Worm (Caenorhabditis elegans) whole organism, L4/young adult: ENCODE data around the gene F26G1.5.

Experiments
- W03F9.2 ChIP-seq: fragments of 150-350 bp; optimal IDR thresholded peaks from 2 replicates; lab custom pipeline; 2014; ENCODE audit warnings: missing biosample characterization, missing genetic modification characterization
- dao-5 ChIP-seq: sonication (generic microtip); optimal IDR thresholded peaks from 2 replicates; lab custom pipeline; 2016; ENCODE audit warnings: missing genotype, missing genetic modification characterization, moderate library complexity, missing compliant biosample characterization
- him-1 ChIP-seq: sonication (generic microtip); optimal IDR thresholded peaks from 2 replicates; lab custom pipeline; 2016; ENCODE audit warnings: missing genotype, missing genetic modification reagents, missing genetic modification characterization, missing compliant biosample characterization

DNA sequence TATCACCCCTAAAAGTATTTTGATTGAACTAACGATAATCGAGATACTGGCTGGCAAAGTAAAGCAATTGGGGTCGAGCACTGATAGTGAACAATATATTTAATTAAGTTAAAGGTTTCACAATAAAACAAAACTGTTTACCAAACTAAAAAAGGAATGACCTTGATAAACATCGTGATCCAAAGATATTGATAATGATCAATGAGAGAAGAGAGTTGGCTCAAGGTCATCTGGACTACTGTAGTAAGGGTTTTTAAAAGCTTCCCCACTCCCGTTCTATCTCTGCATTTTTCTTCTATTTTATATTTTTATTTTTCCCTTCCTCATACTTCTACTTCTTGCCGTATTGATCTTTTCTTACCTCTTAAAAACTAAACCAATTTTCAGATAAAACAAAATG is 21.6 kb downstream of the F26G1.5 start, which contains the start of gene F41C3.2:
- TF ChIP-seq W03F9.2 (tag; lab: Kevin White, UChicago) (no peak), him-1 (tag; lab: Kevin White, UChicago) (no peak), dao-5 (tag; lab: Kevin White, UChicago) (no peak)
